Fruit fly (Drosophila melanogaster) S2 (cell line): ENCODE results near the gene sturkopf.

Experiments
- CG8478 ChIP-seq: fragments of >200 bp; optimal IDR thresholded peaks from 2 replicates; lab custom pipeline; 2018
- CTCF ChIP-seq, 2 experiments: fragments of >200 bp; optimal IDR thresholded peaks; 2 replicates each; lab custom pipeline; 2018

- TF ChIP-seq CG8478 (lab: Kevin White, UChicago) (no peak), CTCF (optimal IDR thresholded peaks at IDR 0.05; lab: Kevin White, UChicago) (no peak)
These were observed 47.7 kb downstream of the sturkopf start for dm6 chr3L:1265423-1266002.
